Worm (Caenorhabditis elegans): Measurements from ENCODE around the gene Y40A1A.3.

The Y40A1A.3 gene

ce11 chrX:2014521-2014920, 16.7 kb upstream of the Y40A1A.3 start (continued):
- no peak for TF ChIP-seq ceh-44 (GFP tag; IDR thresholded peaks at IDR 0.05)
- no peak for TF ChIP-seq jun-1 (tag; optimal IDR thresholded peaks at IDR 0.05)
- no peak for TF ChIP-seq skn-1 (tag; optimal IDR thresholded peaks at IDR 0.05)
- no peak for TF ChIP-seq unc-39 (tag; optimal IDR thresholded peaks at IDR 0.05)
- TF ChIP-seq lim-7 (GFP tag; IDR thresholded peaks at IDR 0.05): no peak
- peak in 1 of 2 experiments; percentile 18 for TF ChIP-seq lsy-2 (tag; optimal IDR thresholded peaks at IDR 0.05)
- no peak for TF ChIP-seq duxl-1 (tag; optimal IDR thresholded peaks at IDR 0.05; ENCODE audit: poor library complexity)
- no peak for TF ChIP-seq D1046.2 (GFP tag; IDR thresholded peaks at IDR 0.05)
- TF ChIP-seq attf-4 (tag; optimal IDR thresholded peaks at IDR 0.05): no peak

- TF ChIP-seq nhr-11 (tag; optimal IDR thresholded peaks at IDR 0.05) (peak; percentile 1), Y5F2A.4 (GFP tag; optimal IDR thresholded peaks at IDR 0.05) (no peak)
Measured at ce11 chrX:2013912-2014311, 16.1 kb upstream of the Y40A1A.3 start.

ce11 chrX:2012491-2013201, 14.8 kb upstream of the Y40A1A.3 start, which contains the start of gene Y102A11A.9:
Gene Y102A11A.9 (plus strand): TSS chrX:2013151.
- TF ChIP-seq nhr-25 (tag; optimal IDR thresholded peaks at IDR 0.05; ENCODE audit: borderline replicate concordance, insufficient read depth) (no peak), skn-1 (tag; optimal IDR thresholded peaks at IDR 0.05) (no peak), F44E2.7 (GFP tag; IDR thresholded peaks at IDR 0.05) (no peak), dpl-1 (GFP tag; optimal IDR thresholded peaks at IDR 0.05) (no peak), ama-1 (optimal IDR thresholded peaks at IDR 0.05) (no peak), duxl-1 (tag; optimal IDR thresholded peaks at IDR 0.05; ENCODE audit: poor library complexity) (no peak), aha-1 (tag) (peak; percentile 29)

- TF ChIP-seq set-16 (GFP tag; IDR thresholded peaks at IDR 0.05) (no peak), ceh-28 (tag; optimal IDR thresholded peaks at IDR 0.05) (no peak), zag-1 (tag; optimal IDR thresholded peaks at IDR 0.05) (no peak), duxl-1 (tag; optimal IDR thresholded peaks at IDR 0.05; ENCODE audit: poor library complexity) (peak; percentile 91), ceh-82 (tag; optimal IDR thresholded peaks at IDR 0.05) (no peak), saeg-2 (GFP tag; IDR thresholded peaks at IDR 0.05) (no peak), nhr-10 (tag; optimal IDR thresholded peaks at IDR 0.05) (no peak), aha-1 (tag) (peak; percentile 72), unc-62 (GFP tag; optimal IDR thresholded peaks at IDR 0.05 in 1 of 2) (peak in 1 of 2 experiments; percentile 78), unc-62 (tag; optimal IDR thresholded peaks at IDR 0.05) (no peak)
Measured at ce11 chrX:2000517-2000916, 2.7 kb upstream of the Y40A1A.3 start.

ce11 chrX:1998825-1999224, 991 bp upstream of the Y40A1A.3 start:
- TF ChIP-seq ceh-44 (GFP tag; IDR thresholded peaks at IDR 0.05) (no peak), snpc-1.2 (GFP tag; IDR thresholded peaks at IDR 0.05) (peak; percentile 71), lim-7 (GFP tag; IDR thresholded peaks at IDR 0.05) (peak; percentile 33; the same call in 1 of the 2 replicates), lin-29 (GFP tag; IDR thresholded peaks at IDR 0.05) (no peak), aly-2 (tag; optimal IDR thresholded peaks at IDR 0.05) (no peak), attf-4 (tag; optimal IDR thresholded peaks at IDR 0.05) (no peak), nhr-42 (GFP tag; IDR thresholded peaks at IDR 0.05) (no peak), pqm-1 (tag; optimal IDR thresholded peaks at IDR 0.05) (no peak), madf-9 (GFP tag; conservative IDR thresholded peaks at IDR 0.05) (no peak), F44E2.7 (GFP tag; IDR thresholded peaks at IDR 0.05) (no peak), nhr-28 (tag; optimal IDR thresholded peaks at IDR 0.05) (no peak), dmd-6 (GFP tag; IDR thresholded peaks at IDR 0.05) (no peak), ztf-11 (tag; optimal IDR thresholded peaks at IDR 0.05) (no peak), nhr-111 (GFP tag; optimal IDR thresholded peaks at IDR 0.05) (no peak), ztf-7 (tag; optimal IDR thresholded peaks at IDR 0.05) (no peak), nhr-48 (tag; optimal IDR thresholded peaks at IDR 0.05) (no peak), dpl-1 (GFP tag; optimal IDR thresholded peaks at IDR 0.05) (no peak), pha-4 (GFP tag; IDR thresholded peaks at IDR 0.05) (no peak), pha-4 (tag; optimal IDR thresholded peaks at IDR 0.05) (no peak), hif-1 (tag; optimal IDR thresholded peaks at IDR 0.05) (no peak), fos-1 (tag; optimal IDR thresholded peaks at IDR 0.05) (no peak), daf-19 (GFP tag; conservative IDR thresholded peaks at IDR 0.05) (no peak), rbr-2 (tag; optimal IDR thresholded peaks at IDR 0.05) (no peak), ces-1 (GFP tag; optimal IDR thresholded peaks at IDR 0.05) (no peak), fkh-10 (GFP tag; optimal IDR thresholded peaks at IDR 0.05) (no peak), lin-13 (GFP tag; optimal IDR thresholded peaks at IDR 0.05) (no peak)
